Worm (Caenorhabditis elegans) whole organism, L4 larva: ENCODE results near the gene F56C3.3.

Source experiments
- D1046.2 ChIP-seq: fragments of 200-800 bp; sonication (Bioruptor generic); IDR thresholded peaks from 2 replicates; pipeline ENCODE4 v1.3.6; 2022; ENCODE audit warnings: missing genetic modification characterization, missing compliant biosample characterization
- F10B5.3 ChIP-seq: sonication (generic microtip); optimal IDR thresholded peaks from 2 replicates; lab custom pipeline; 2016; ENCODE audit warnings: mild to moderate bottlenecking, missing genetic modification characterization, missing compliant biosample characterization
- R02D3.7 ChIP-seq: fragments of 150-350 bp; sonication (generic microtip); optimal IDR thresholded peaks from 3 replicates; lab custom pipeline; 2014; ENCODE audit warnings: missing biosample characterization, missing genetic modification characterization
- T20F7.1 ChIP-seq: fragments of 200-800 bp; sonication (Bioruptor generic); optimal IDR thresholded peaks from 2 replicates; lab custom pipeline; 2018; ENCODE audit warnings: mild to moderate bottlenecking, missing genetic modification characterization, missing compliant biosample characterization
- T26A8.4 ChIP-seq: fragments of 200-800 bp; sonication (Bioruptor generic); IDR thresholded peaks from 2 replicates; pipeline ENCODE4 v1.3.6; 2022; ENCODE audit warnings: missing genetic modification characterization, missing compliant biosample characterization
- Y48G9A.11 ChIP-seq: fragments of 200-800 bp; sonication (Bioruptor generic); IDR thresholded peaks from 2 replicates; pipeline ENCODE4 v1.3.6; 2022; ENCODE audit warnings: missing genetic modification reagents, missing genetic modification characterization, missing compliant biosample characterization
- Y5F2A.4 ChIP-seq: fragments of 200-800 bp; sonication (Bioruptor generic); optimal IDR thresholded peaks from 2 replicates; lab custom pipeline; 2018; ENCODE audit warnings: mild to moderate bottlenecking, missing genetic modification characterization, missing compliant biosample characterization
- arid-1 ChIP-seq: fragments of 200-800 bp; sonication (Bioruptor generic); conservative IDR thresholded peaks from 2 replicates; pipeline ENCODE4 v1.3.6; 2022; ENCODE audit warnings: missing genetic modification reagents, missing genetic modification characterization, missing compliant biosample characterization
- ceh-20 ChIP-seq: fragments of 200-800 bp; sonication (Bioruptor generic); IDR thresholded peaks from 2 replicates; pipeline ENCODE4 v1.3.6; 2022; ENCODE audit warnings: missing genetic modification reagents, missing genetic modification characterization, missing compliant biosample characterization
- ceh-28 ChIP-seq: fragments of 150-350 bp; optimal IDR thresholded peaks from 2 replicates; lab custom pipeline; 2014; ENCODE audit warnings: missing biosample characterization, missing genetic modification reagents, missing genetic modification characterization
- daf-19 ChIP-seq: fragments of 200-800 bp; sonication (Bioruptor generic); conservative IDR thresholded peaks from 2 replicates; pipeline ENCODE4 v1.3.6; 2022; ENCODE audit warnings: missing genetic modification characterization, missing compliant biosample characterization
- daf-8 ChIP-seq: fragments of 200-800 bp; sonication (Bioruptor generic); IDR thresholded peaks from 2 replicates; pipeline ENCODE4 v1.3.6; 2022; ENCODE audit warnings: missing genetic modification characterization, missing compliant biosample characterization
- dmd-6 ChIP-seq: fragments of 200-800 bp; sonication (Bioruptor generic); IDR thresholded peaks from 2 replicates; pipeline ENCODE4 v1.3.6; 2022; ENCODE audit warnings: missing genetic modification reagents, missing genetic modification characterization, missing compliant biosample characterization
- egl-27 ChIP-seq: sonication (generic microtip); optimal IDR thresholded peaks from 3 replicates; lab custom pipeline; 2017; ENCODE audit warnings: missing biosample characterization, missing genetic modification reagents, missing genetic modification characterization
- egl-43 ChIP-seq: fragments of 200-800 bp; sonication (Bioruptor generic); IDR thresholded peaks from 2 replicates; pipeline ENCODE4 v1.3.6; 2022; ENCODE audit warnings: missing genetic modification reagents, missing genetic modification characterization, missing compliant biosample characterization
- fos-1 ChIP-seq: fragments of 150-350 bp; optimal IDR thresholded peaks from 2 replicates; lab custom pipeline; 2014; ENCODE audit warnings: missing biosample characterization, missing genetic modification characterization
- hif-1 ChIP-seq, 2 experiments: sonication (generic microtip); optimal IDR thresholded peaks; 2 replicates each; lab custom pipeline; 2016 to 2017; ENCODE audit warnings: missing compliant biosample characterization in 2 of 2, missing genetic modification characterization in 2 of 2, missing genetic modification reagents in 2 of 2, missing genotype in 2 of 2, mild to moderate bottlenecking in 1 of 2
- hlh-11 ChIP-seq: fragments of 200-800 bp; sonication (Bioruptor generic); optimal IDR thresholded peaks from 2 replicates; lab custom pipeline; 2018; ENCODE audit warnings: mild to moderate bottlenecking, missing genetic modification characterization, missing compliant biosample characterization
- jun-1 ChIP-seq: fragments of 150-350 bp; optimal IDR thresholded peaks from 2 replicates; lab custom pipeline; 2014; ENCODE audit warnings: missing biosample characterization, missing genetic modification reagents, missing genetic modification characterization
- lin-15B ChIP-seq: fragments of 150-350 bp; sonication (generic microtip); optimal IDR thresholded peaks from 3 replicates; lab custom pipeline; 2014; ENCODE audit warnings: missing biosample characterization, missing genetic modification characterization
- lin-39 ChIP-seq: fragments of 150-350 bp; optimal IDR thresholded peaks from 2 replicates; lab custom pipeline; 2014; ENCODE audit warnings: missing biosample characterization, missing genetic modification reagents, missing genetic modification characterization
- lir-3 ChIP-seq: sonication (generic microtip); optimal IDR thresholded peaks from 2 replicates; lab custom pipeline; 2016; ENCODE audit warnings: mild to moderate bottlenecking, missing genetic modification characterization, missing compliant biosample characterization
- lsy-2 ChIP-seq, 2 experiments: fragments of 150-350 bp in 1 of 2; sonication (generic microtip) in 1 of 2; optimal IDR thresholded peaks; 2 replicates each; lab custom pipeline; 2014 to 2017; ENCODE audit warnings: missing biosample characterization in 2 of 2, missing genetic modification characterization in 2 of 2
- madf-5 ChIP-seq, 2 experiments: fragments of 200-800 bp; sonication (Bioruptor generic); IDR thresholded peaks; 2 replicates each; pipeline ENCODE4 v1.3.6; 2022; ENCODE audit warnings: missing compliant biosample characterization in 2 of 2, missing genetic modification characterization in 2 of 2
- mdl-1 ChIP-seq, 2 experiments: fragments of 150-350 bp in 1 of 2; sonication (generic microtip) in 1 of 2; optimal IDR thresholded peaks; 2 replicates each; lab custom pipeline; 2014 to 2017; ENCODE audit warnings: missing biosample characterization in 2 of 2, missing genetic modification characterization in 2 of 2
- mxl-2 ChIP-seq: fragments of 200-800 bp; sonication (Bioruptor generic); conservative IDR thresholded peaks from 2 replicates; pipeline ENCODE4 v1.3.6; 2022; ENCODE audit warnings: missing genetic modification reagents, missing genetic modification characterization, missing compliant biosample characterization
- mxl-3 ChIP-seq: fragments of 200-800 bp; sonication (Bioruptor generic); optimal IDR thresholded peaks from 2 replicates; lab custom pipeline; 2018; ENCODE audit warnings: mild to moderate bottlenecking, missing genetic modification characterization, missing compliant biosample characterization
- nhr-10 ChIP-seq: fragments of 150-350 bp; optimal IDR thresholded peaks from 2 replicates; lab custom pipeline; 2014; ENCODE audit warnings: missing biosample characterization, missing genetic modification characterization
- nhr-102 ChIP-seq: sonication (generic microtip); optimal IDR thresholded peaks from 2 replicates; lab custom pipeline; 2016; ENCODE audit warnings: mild to moderate bottlenecking, missing genetic modification characterization, moderate library complexity, missing compliant biosample characterization
- nhr-11 ChIP-seq: fragments of 150-350 bp; optimal IDR thresholded peaks from 2 replicates; lab custom pipeline; 2014; ENCODE audit warnings: missing biosample characterization, missing genetic modification characterization
- nhr-41 ChIP-seq: fragments of 200-800 bp; sonication (Bioruptor generic); IDR thresholded peaks from 2 replicates; pipeline ENCODE4 v1.3.6; 2022; ENCODE audit warnings: missing genetic modification reagents, missing genetic modification characterization, missing compliant biosample characterization
- nhr-48 ChIP-seq: sonication (generic microtip); optimal IDR thresholded peaks from 2 replicates; lab custom pipeline; 2016; ENCODE audit warnings: mild to moderate bottlenecking, missing genetic modification characterization, missing compliant biosample characterization
- nhr-76 ChIP-seq: fragments of 150-350 bp; optimal IDR thresholded peaks from 2 replicates; lab custom pipeline; 2014; ENCODE audit warnings: missing biosample characterization, missing genetic modification characterization
- php-3 ChIP-seq: fragments of 200-800 bp; sonication (Bioruptor generic); IDR thresholded peaks from 2 replicates; pipeline ENCODE4 v1.3.6; 2022; ENCODE audit warnings: missing genetic modification reagents, missing genetic modification characterization, missing compliant biosample characterization
- pqm-1 ChIP-seq: sonication (generic microtip); optimal IDR thresholded peaks from 2 replicates; lab custom pipeline; 2017; ENCODE audit warnings: missing biosample characterization, missing genetic modification characterization
- saeg-2 ChIP-seq: fragments of 200-800 bp; sonication (Bioruptor generic); IDR thresholded peaks from 2 replicates; pipeline ENCODE4 v1.3.6; 2022; ENCODE audit warnings: missing genetic modification reagents, missing genetic modification characterization, missing compliant biosample characterization
- set-16 ChIP-seq: fragments of 200-800 bp; sonication (Bioruptor generic); IDR thresholded peaks from 2 replicates; pipeline ENCODE4 v1.3.6; 2022; ENCODE audit warnings: missing genetic modification reagents, missing genetic modification characterization, missing compliant biosample characterization
- skn-1 ChIP-seq: fragments of 150-350 bp; optimal IDR thresholded peaks from 2 replicates; lab custom pipeline; 2014; ENCODE audit warnings: missing biosample characterization, missing genetic modification characterization
- snpc-4 ChIP-seq: fragments of 150-350 bp; optimal IDR thresholded peaks from 2 replicates; lab custom pipeline; 2014; ENCODE audit warnings: missing biosample characterization, missing genetic modification characterization
- tra-1 ChIP-seq: fragments of 200-800 bp; sonication (Bioruptor generic); IDR thresholded peaks from 2 replicates; pipeline ENCODE4 v1.3.6; 2022; ENCODE audit warnings: missing genetic modification reagents, missing genetic modification characterization, missing compliant biosample characterization
- unc-62 ChIP-seq, 3 experiments: fragments of 150-350 bp in 1 of 3; sonication (generic microtip); optimal IDR thresholded peaks in 2 of 3; peaks in 1 of 3; 1 replicate in 1 of 3; 2 replicates in 2 of 3; lab custom pipeline; 2014 to 2017; ENCODE audit warnings: missing biosample characterization in 3 of 3, missing genetic modification characterization in 3 of 3, missing genetic modification reagents in 3 of 3, missing genotype in 1 of 3
- zfp-3 ChIP-seq: fragments of 200-800 bp; sonication (Bioruptor generic); conservative IDR thresholded peaks from 2 replicates; pipeline ENCODE4 v1.3.6; 2022; ENCODE audit warnings: missing genetic modification reagents, missing genetic modification characterization, missing compliant biosample characterization
- zip-2 ChIP-seq: fragments of 150-350 bp; optimal IDR thresholded peaks from 2 replicates; lab custom pipeline; 2014; ENCODE audit warnings: missing biosample characterization, missing genetic modification characterization
- ztf-7 ChIP-seq: fragments of 150-350 bp; optimal IDR thresholded peaks from 2 replicates; lab custom pipeline; 2014; ENCODE audit warnings: missing biosample characterization, missing genetic modification characterization

The F56C3.3 gene

DNA sequence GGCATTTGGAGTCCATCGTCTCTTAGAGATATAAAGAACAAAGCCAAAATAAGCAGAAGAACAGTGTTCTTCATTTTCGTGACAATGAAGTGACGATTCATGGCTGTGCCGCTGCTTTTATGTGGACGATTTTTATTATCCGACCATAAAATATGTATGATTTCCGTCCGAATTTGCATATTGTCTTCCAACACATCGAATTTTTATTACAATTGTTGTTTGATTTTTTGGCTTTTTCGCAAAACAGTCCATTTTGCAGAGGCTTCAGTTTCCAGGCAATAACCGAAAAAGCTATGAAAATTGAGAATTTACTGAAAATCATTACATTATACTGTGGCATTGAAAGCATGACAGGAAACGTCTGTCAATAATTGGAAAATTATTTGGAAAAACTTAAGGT is 26.3 kb upstream of the F56C3.3 start, which contains the start of gene F56C3.8:
TSS of gene F56C3.8 (minus strand) at position 101 of the 400 bp plus-strand sequence.
- no peak for TF ChIP-seq T26A8.4
- 0 out of 2 replicates have a peak, but pooled peaks have one; percentile 28 for TF ChIP-seq Y48G9A.11 (GFP tag; lab: Robert Waterston, UW)

DNA sequence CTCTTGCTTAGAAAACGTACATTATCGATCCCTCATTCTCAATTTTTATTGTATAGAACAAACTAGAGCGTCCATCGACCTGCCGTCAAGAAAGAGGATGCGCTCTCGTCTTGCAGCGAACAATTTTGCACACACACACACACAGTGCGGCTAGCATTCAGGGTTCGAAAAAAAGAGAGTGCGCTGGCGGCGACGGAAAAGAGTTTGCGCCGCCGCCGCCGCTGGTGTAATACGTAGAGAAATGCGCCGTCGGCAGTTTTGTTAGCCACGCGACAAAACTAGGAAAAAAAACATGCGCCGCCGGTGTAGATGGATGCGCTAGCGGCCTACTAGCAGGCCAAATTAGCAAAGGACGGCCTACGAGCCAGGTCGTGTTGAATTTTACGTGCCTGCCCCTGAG is 25.4 kb upstream of the F56C3.3 start:
- TF ChIP-seq egl-43: peak; percentile 30; the same call in 1 of the 2 replicates
- TF ChIP-seq set-16 (GFP tag; lab: Robert Waterston, UW): 0 out of 2 replicates have a peak, but pooled peaks have one; percentile 15
- TF ChIP-seq nhr-10: no peak

DNA sequence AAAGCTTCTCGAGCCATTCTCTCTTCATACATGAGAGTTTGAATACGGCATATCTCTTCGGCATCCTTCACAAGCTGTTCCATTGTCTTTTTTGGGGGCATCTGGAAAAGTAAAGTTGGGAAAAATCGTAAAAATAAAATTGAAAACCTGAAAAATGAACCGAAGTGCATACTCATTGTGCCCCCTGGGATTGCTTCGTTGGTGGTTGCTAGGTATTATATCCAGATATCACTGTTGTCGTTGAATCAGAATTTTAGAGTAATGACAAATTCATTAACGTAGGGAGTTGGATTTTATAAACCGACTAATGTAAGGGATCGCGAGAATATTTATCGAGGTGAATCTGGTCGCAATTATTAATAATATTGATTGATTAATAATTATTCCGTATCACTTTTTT is 23.4 kb upstream of the F56C3.3 start, which contains the start of gene F56C3.10:
TSS of gene F56C3.10 (minus strand) at position 101 of the 400 bp plus-strand sequence.
- TF ChIP-seq lin-15B (tag; lab: Kevin White, UChicago) (no peak), lir-3 (tag; lab: Kevin White, UChicago) (no peak), egl-27 (tag; lab: Kevin White, UChicago) (no peak), jun-1 (tag; lab: Kevin White, UChicago) (no peak), ceh-28 (tag; lab: Kevin White, UChicago) (no peak), daf-19 (GFP tag; lab: Robert Waterston, UW) (no peak)

DNA sequence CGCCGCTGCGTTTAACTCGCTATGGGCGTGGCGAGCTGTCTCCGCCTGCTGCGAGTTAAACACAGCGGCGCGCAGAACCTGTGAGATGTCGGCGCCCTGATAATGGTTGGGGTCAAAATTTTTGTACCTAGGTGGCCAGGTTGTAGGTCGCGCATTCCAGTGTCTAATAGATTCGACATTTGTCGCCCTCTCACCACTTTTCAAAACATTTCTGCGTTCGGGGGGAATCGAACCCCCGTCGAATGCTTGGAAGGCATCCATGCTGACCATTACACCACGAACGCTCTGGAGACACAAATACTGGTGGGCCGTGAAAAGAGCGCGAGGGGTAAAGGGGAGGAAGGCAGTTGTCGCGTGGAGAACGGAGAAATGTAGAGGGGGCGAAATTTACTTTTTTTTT is 21.2 kb upstream of the F56C3.3 start:
- TF ChIP-seq snpc-4: peak; percentile 2
- peak; percentile 67 for TF ChIP-seq nhr-48
- TF ChIP-seq pqm-1 (tag; lab: Kevin White, UChicago): no peak
- peak in 1 of 2 experiments; percentile 54 for TF ChIP-seq mdl-1 (tag; optimal IDR thresholded peaks at IDR 0.05; lab: Kevin White, UChicago)
- TF ChIP-seq lin-39 (tag; lab: Kevin White, UChicago): no peak
- peak in 1 of 2 experiments; percentile 47 for TF ChIP-seq unc-62 (GFP tag; optimal IDR thresholded peaks at IDR 0.05 in 1 of 2; lab: Kevin White, UChicago)
- TF ChIP-seq unc-62 (tag; optimal IDR thresholded peaks at IDR 0.05; lab: Kevin White, UChicago): no peak
- peak; percentile 81 for TF ChIP-seq mxl-2 (GFP tag; lab: Robert Waterston, UW)
- TF ChIP-seq T20F7.1 (GFP tag; lab: Kevin White, UChicago): no peak
- TF ChIP-seq T26A8.4: peak; percentile 88
- TF ChIP-seq hif-1 (tag; optimal IDR thresholded peaks at IDR 0.05; lab: Kevin White, UChicago): peak in 1 of 2 experiments; percentile 25
- TF ChIP-seq dmd-6 (GFP tag; lab: Robert Waterston, UW): peak; percentile 77
- peak; percentile 3 to 48 for TF ChIP-seq lsy-2 (tag; optimal IDR thresholded peaks at IDR 0.05; lab: Kevin White, UChicago)
- no peak for TF ChIP-seq skn-1
- peak; percentile 35 for TF ChIP-seq nhr-11 (tag; lab: Kevin White, UChicago)
- TF ChIP-seq ztf-7: peak; percentile 7
- TF ChIP-seq tra-1: peak; percentile 67
- TF ChIP-seq madf-5 (GFP tag; IDR thresholded peaks at IDR 0.05; lab: Robert Waterston, UW): 0 out of 4 replicates have a peak, but pooled peaks have one; percentile 58 to 59
- 0 out of 2 replicates have a peak, but pooled peaks have one; percentile 67 for TF ChIP-seq D1046.2 (GFP tag; lab: Robert Waterston, UW)
- TF ChIP-seq R02D3.7 (tag; lab: Kevin White, UChicago): no peak
- TF ChIP-seq daf-8 (GFP tag; lab: Robert Waterston, UW): no peak
- peak; percentile 96 for TF ChIP-seq egl-43
- TF ChIP-seq nhr-102 (tag; lab: Kevin White, UChicago): peak; percentile 87
- TF ChIP-seq fos-1 (tag; lab: Kevin White, UChicago): no peak
- TF ChIP-seq lir-3 (tag; lab: Kevin White, UChicago): peak; percentile 56
- no peak for TF ChIP-seq nhr-76 (tag; lab: Kevin White, UChicago)
- TF ChIP-seq saeg-2 (GFP tag; lab: Robert Waterston, UW): no peak
- TF ChIP-seq mxl-3: peak; percentile 64
- peak; percentile 74 for TF ChIP-seq Y5F2A.4
- peak; percentile 71 for TF ChIP-seq zip-2
- TF ChIP-seq arid-1 (GFP tag; lab: Robert Waterston, UW): peak; percentile 87
- TF ChIP-seq nhr-41 (GFP tag; lab: Robert Waterston, UW): peak; percentile 87; the same call in 1 of the 2 replicates
- peak; percentile 68 for TF ChIP-seq hlh-11 (tag; lab: Kevin White, UChicago)
- peak; percentile 76; the same call in 1 of the 2 replicates for TF ChIP-seq ceh-20
- TF ChIP-seq zfp-3 (GFP tag; lab: Robert Waterston, UW): peak; percentile 56; the same call in 1 of the 2 replicates
- peak; percentile 71 for TF ChIP-seq php-3 (GFP tag; lab: Robert Waterston, UW)
- peak; percentile 62 for TF ChIP-seq F10B5.3 (tag; lab: Kevin White, UChicago)
